Worm (Caenorhabditis elegans) whole organism, L1 larva: Measurements from ENCODE around the gene spe-10.

Source experiments
- ces-1 ChIP-seq: fragments of 150-350 bp; optimal IDR thresholded peaks from 2 replicates; lab custom pipeline; 2014; ENCODE audit warnings: missing biosample characterization, missing genetic modification reagents, missing genetic modification characterization
- dpl-1 ChIP-seq, 3 experiments: fragments of 150-350 bp in 2 of 3; sonication (generic microtip) in 1 of 3; optimal IDR thresholded peaks; 2 replicates each; lab custom pipeline; 2014 to 2017; ENCODE audit warnings: missing biosample characterization in 3 of 3, missing genetic modification characterization in 3 of 3, missing genetic modification reagents in 3 of 3
- fkh-10 ChIP-seq: sonication (generic microtip); optimal IDR thresholded peaks from 2 replicates; lab custom pipeline; 2017; ENCODE audit warnings: missing biosample characterization, missing genetic modification reagents, missing genetic modification characterization
- fkh-8 ChIP-seq: sonication (generic microtip); optimal IDR thresholded peaks from 2 replicates; lab custom pipeline; 2016; ENCODE audit warnings: mild to moderate bottlenecking, missing genetic modification characterization, missing compliant biosample characterization
- fos-1 ChIP-seq: fragments of 150-350 bp; optimal IDR thresholded peaks from 2 replicates; lab custom pipeline; 2014; ENCODE audit warnings: missing biosample characterization, missing genetic modification characterization
- jun-1 ChIP-seq: fragments of 150-350 bp; optimal IDR thresholded peaks from 2 replicates; lab custom pipeline; 2014; ENCODE audit warnings: missing biosample characterization, missing genetic modification reagents, missing genetic modification characterization
- lin-14 ChIP-seq: fragments of 200-800 bp; sonication (Bioruptor generic); optimal IDR thresholded peaks from 2 replicates; lab custom pipeline; 2018; ENCODE audit warnings: mild to moderate bottlenecking, missing genetic modification characterization, moderate library complexity, missing compliant biosample characterization
- lin-39 ChIP-seq: fragments of 150-350 bp; optimal IDR thresholded peaks from 2 replicates; lab custom pipeline; 2014; ENCODE audit warnings: missing biosample characterization, missing genetic modification reagents, missing genetic modification characterization
- lir-3 ChIP-seq: sonication (generic microtip); optimal IDR thresholded peaks from 2 replicates; lab custom pipeline; 2016; ENCODE audit warnings: mild to moderate bottlenecking, missing genetic modification characterization, moderate library complexity, missing compliant biosample characterization; ENCODE audit not compliant: poor library complexity
- lsy-2 ChIP-seq, 2 experiments: fragments of 150-350 bp; optimal IDR thresholded peaks; 2 replicates each; lab custom pipeline; 2014; ENCODE audit warnings: missing biosample characterization in 2 of 2, missing genetic modification characterization in 2 of 2
- nhr-12 ChIP-seq: sonication (generic microtip); optimal IDR thresholded peaks from 2 replicates; lab custom pipeline; 2017; ENCODE audit warnings: missing biosample characterization, missing genetic modification characterization
- nhr-77 ChIP-seq: fragments of 150-350 bp; optimal IDR thresholded peaks from 2 replicates; lab custom pipeline; 2014; ENCODE audit warnings: missing biosample characterization, missing genetic modification characterization
- sox-4 ChIP-seq: sonication (generic microtip); optimal IDR thresholded peaks from 2 replicates; lab custom pipeline; 2016; ENCODE audit warnings: missing genetic modification characterization, missing compliant biosample characterization
- unc-130 ChIP-seq: fragments of 150-350 bp; optimal IDR thresholded peaks from 2 replicates; lab custom pipeline; 2017; ENCODE audit warnings: missing biosample characterization, missing genetic modification characterization, inconsistent platforms

DNA sequence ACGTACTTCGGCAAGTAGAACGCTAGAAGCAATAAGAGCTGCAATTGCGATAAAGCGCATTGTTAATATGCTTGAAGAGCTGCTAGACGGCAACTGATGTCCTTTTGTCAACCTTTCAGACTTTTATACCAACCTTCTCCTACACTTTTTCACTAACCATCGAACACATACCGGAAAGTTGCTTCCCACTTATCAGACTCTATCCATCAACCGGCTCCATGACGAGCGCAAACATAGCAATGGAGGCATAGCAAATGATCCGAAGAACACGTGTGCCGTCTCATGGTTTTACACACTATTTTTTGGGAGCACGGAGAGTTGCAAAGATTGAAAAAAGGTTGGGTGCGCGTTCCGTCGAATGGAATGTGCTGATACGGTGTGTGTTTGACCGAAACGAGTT lies 2.3 kb upstream of the spe-10 start, which contains the start of gene abu-1:
- TF ChIP-seq lin-39 (tag; lab: Kevin White, UChicago) (no peak), fkh-8 (no peak), nhr-77 (no peak), lin-14 (GFP tag; lab: Kevin White, UChicago) (no peak), dpl-1 (GFP tag; optimal IDR thresholded peaks at IDR 0.05; lab: Kevin White, UChicago) (no peak), lsy-2 (tag; optimal IDR thresholded peaks at IDR 0.05; lab: Kevin White, UChicago) (no peak), sox-4 (no peak), ces-1 (GFP tag; lab: Kevin White, UChicago) (no peak), fkh-10 (GFP tag; lab: Kevin White, UChicago) (no peak), lir-3 (tag; lab: Kevin White, UChicago) (no peak), nhr-12 (no peak), jun-1 (no peak), unc-130 (no peak), fos-1 (tag; lab: Kevin White, UChicago) (no peak)
